Worm (Caenorhabditis elegans): Measurements from ENCODE around the gene osm-1.

osm-1 gene

ce11 chrX:16532513-16532912, 8.0 kb upstream of the osm-1 start:
- TF ChIP-seq ceh-16 (tag; optimal IDR thresholded peaks at IDR 0.05) = no peak
- no peak for TF ChIP-seq elt-1 (tag; optimal IDR thresholded peaks at IDR 0.05)
- no peak for TF ChIP-seq unc-39 (tag; optimal IDR thresholded peaks at IDR 0.05)
- TF ChIP-seq nhr-237 (tag; optimal IDR thresholded peaks at IDR 0.05) = no peak
- no peak for TF ChIP-seq gmeb-1 (tag; optimal IDR thresholded peaks at IDR 0.05)

ce11 chrX:16533860-16534259, 6.6 kb upstream of the osm-1 start:
- TF ChIP-seq sma-9 (GFP tag; optimal IDR thresholded peaks at IDR 0.05) (no peak), sma-9 (tag; optimal IDR thresholded peaks at IDR 0.05) (no peak), ztf-1 (GFP tag; conservative IDR thresholded peaks at IDR 0.05) (no peak), blmp-1 (tag; optimal IDR thresholded peaks at IDR 0.05; ENCODE audit: insufficient read depth) (peak; percentile 74), nhr-23 (tag; optimal IDR thresholded peaks at IDR 0.05) (no peak), elt-1 (tag; optimal IDR thresholded peaks at IDR 0.05) (no peak), unc-62 (GFP tag; optimal IDR thresholded peaks at IDR 0.05) (no peak), lin-13 (GFP tag; optimal IDR thresholded peaks at IDR 0.05) (no peak), snpc-4 (tag; optimal IDR thresholded peaks at IDR 0.05) (no peak)

- TF ChIP-seq sma-9 (GFP tag; optimal IDR thresholded peaks at IDR 0.05) (peak; percentile 26), sma-9 (tag; optimal IDR thresholded peaks at IDR 0.05) (no peak), nhr-129 (tag; optimal IDR thresholded peaks at IDR 0.05) (peak; percentile 38), snpc-4 (tag; optimal IDR thresholded peaks at IDR 0.05) (no peak), ztf-4 (tag; optimal IDR thresholded peaks at IDR 0.05) (no peak), nhr-12 (tag; optimal IDR thresholded peaks at IDR 0.05) (no peak), nhr-77 (tag; optimal IDR thresholded peaks at IDR 0.05) (no peak), sem-4 (tag; optimal IDR thresholded peaks at IDR 0.05) (no peak), ama-1 (optimal IDR thresholded peaks at IDR 0.05) (no peak), lsy-2 (tag; optimal IDR thresholded peaks at IDR 0.05) (peak in 1 of 2 experiments; percentile 54), sma-3 (GFP tag; optimal IDR thresholded peaks at IDR 0.05) (no peak), nhr-237 (tag; optimal IDR thresholded peaks at IDR 0.05) (no peak), alr-1 (tag; optimal IDR thresholded peaks at IDR 0.05) (no peak), unc-55 (GFP tag; optimal IDR thresholded peaks at IDR 0.05) (no peak), mab-5 (tag; optimal IDR thresholded peaks at IDR 0.05) (no peak), dmd-4 (tag; optimal IDR thresholded peaks at IDR 0.05) (no peak), lin-11 (tag; optimal IDR thresholded peaks at IDR 0.05) (no peak), elt-1 (tag; optimal IDR thresholded peaks at IDR 0.05) (no peak), unc-39 (tag; optimal IDR thresholded peaks at IDR 0.05) (no peak), ztf-1 (GFP tag; conservative IDR thresholded peaks at IDR 0.05) (no peak), nhr-11 (tag; optimal IDR thresholded peaks at IDR 0.05) (no peak), C34F6.9 (tag; optimal IDR thresholded peaks at IDR 0.05) (peak; percentile 45), nhr-23 (tag; optimal IDR thresholded peaks at IDR 0.05) (no peak), ZK546.5 (tag; optimal IDR thresholded peaks at IDR 0.05) (no peak), zag-1 (tag; optimal IDR thresholded peaks at IDR 0.05) (no peak), nhr-10 (tag; optimal IDR thresholded peaks at IDR 0.05) (no peak), lin-39 (tag; optimal IDR thresholded peaks at IDR 0.05) (no peak), F13H6.1 (tag; optimal IDR thresholded peaks at IDR 0.05) (peak; percentile 82), unc-62 (GFP tag; optimal IDR thresholded peaks at IDR 0.05) (no peak), blmp-1 (tag; optimal IDR thresholded peaks at IDR 0.05; ENCODE audit: insufficient read depth) (no peak)
Observed at ce11 chrX:16534564-16534963, 5.9 kb upstream of the osm-1 start.

- TF ChIP-seq nhr-11 (tag; optimal IDR thresholded peaks at IDR 0.05) (no peak), blmp-1 (tag; optimal IDR thresholded peaks at IDR 0.05; ENCODE audit: insufficient read depth) (peak; percentile 70)
Observed at ce11 chrX:16535192-16535591, 5.3 kb upstream of the osm-1 start.

- TF ChIP-seq egl-27 (tag; optimal IDR thresholded peaks at IDR 0.05) (no peak), gmeb-1 (tag; optimal IDR thresholded peaks at IDR 0.05) (no peak)
Observed at ce11 chrX:16536230-16536940, 4.1 kb upstream of the osm-1 start, which contains the start of gene pat-9. pat-9 (plus strand) TSS chrX:16536890.
